Worm (Caenorhabditis elegans): ENCODE results near the gene ssq-3.

ssq-3 gene

ce11 chrIV:7158161-7158560 is 46.8 kb downstream of the ssq-3 start:
- no peak for TF ChIP-seq ztf-29 (GFP tag; IDR thresholded peaks at IDR 0.05)
- no peak for TF ChIP-seq klf-2 (GFP tag; conservative IDR thresholded peaks at IDR 0.05)
- no peak for TF ChIP-seq med-1 (GFP tag; optimal IDR thresholded peaks at IDR 0.05; ENCODE audit: insufficient read depth)
- TF ChIP-seq tab-1 (GFP tag; IDR thresholded peaks at IDR 0.05): no peak
- TF ChIP-seq T22C8.4 (GFP tag; IDR thresholded peaks at IDR 0.05): no peak
- no peak for TF ChIP-seq ref-1 (GFP tag; conservative IDR thresholded peaks at IDR 0.05)
- TF ChIP-seq cog-1 (tag; optimal IDR thresholded peaks at IDR 0.05): no peak
- TF ChIP-seq flt-1 (GFP tag; IDR thresholded peaks at IDR 0.05): no peak
- no peak for TF ChIP-seq ztf-23 (GFP tag; IDR thresholded peaks at IDR 0.05)

- TF ChIP-seq flt-1 (GFP tag; IDR thresholded peaks at IDR 0.05) (no peak), T22C8.4 (GFP tag; IDR thresholded peaks at IDR 0.05) (no peak), ref-1 (GFP tag; conservative IDR thresholded peaks at IDR 0.05) (no peak), klf-2 (GFP tag; conservative IDR thresholded peaks at IDR 0.05) (no peak), ztf-29 (GFP tag; IDR thresholded peaks at IDR 0.05) (no peak)
Measured at ce11 chrIV:7159586-7159985, 48.2 kb downstream of the ssq-3 start.
